5 fruit fly cellular contexts compared by ENCODE assay signal in genomic region chr2L:10276846-10277245, dm6.
TF ChIP-seq lines count a peak whose summit lies in the region.

No protein-coding gene starts in this region.

- no peak for TF ChIP-seq CTCF in whole organism, embryonic (GFP tag; optimal IDR thresholded peaks at IDR 0.05; lab: Kevin White, UChicago)

TF ChIP-seq in whole organism, adult, 20 proteins besides CTCF, POLR2A, EP300 and RAD21:
- no peak for TF ChIP-seq Clk (GFP tag; optimal IDR thresholded peaks at IDR 0.05; lab: Kevin White, UChicago)
- TF ChIP-seq CG12768 (GFP tag; optimal IDR thresholded peaks at IDR 0.05; lab: Kevin White, UChicago), result peak; percentile 32
- peak; percentile 30 for TF ChIP-seq CG11617 (GFP tag; optimal IDR thresholded peaks at IDR 0.05; lab: Kevin White, UChicago)
- TF ChIP-seq Mnt (GFP tag; optimal IDR thresholded peaks at IDR 0.05; lab: Kevin White, UChicago), result peak; percentile 51
- TF ChIP-seq CG14711 (tag; optimal IDR thresholded peaks at IDR 0.05; lab: Kevin White, UChicago), result no peak
- no peak for TF ChIP-seq Hr96 (GFP tag; optimal IDR thresholded peaks at IDR 0.05; lab: Kevin White, UChicago)
- TF ChIP-seq cic (GFP tag; optimal IDR thresholded peaks at IDR 0.05; lab: Kevin White, UChicago), result no peak
- TF ChIP-seq kay (GFP tag; lab: Kevin White, UChicago; ENCODE audit: borderline replicate concordance), result peak; percentile 70
- no peak for TF ChIP-seq CG5204 (GFP tag; optimal IDR thresholded peaks at IDR 0.05; lab: Kevin White, UChicago)
- peak; percentile 21 for TF ChIP-seq tj (GFP tag; optimal IDR thresholded peaks at IDR 0.05; lab: Kevin White, UChicago)
- TF ChIP-seq CG1620 (GFP tag; optimal IDR thresholded peaks at IDR 0.05; lab: Kevin White, UChicago), result no peak
- TF ChIP-seq CG7101 (tag; optimal IDR thresholded peaks at IDR 0.05; lab: Kevin White, UChicago), result no peak
- no peak for TF ChIP-seq cnc (optimal IDR thresholded peaks at IDR 0.05; lab: Kevin White, UChicago)
- no peak for TF ChIP-seq ovo (GFP tag; optimal IDR thresholded peaks at IDR 0.05; lab: Kevin White, UChicago)
TF ChIP-seq in whole organism, adult: peak in this region for 5.

TF ChIP-seq in whole organism, embryonic, 481 proteins besides CTCF, POLR2A, EP300 and RAD21 (continues in another document):
- TF ChIP-seq CG15479 (GFP tag; optimal IDR thresholded peaks at IDR 0.05; lab: Kevin White, UChicago) (no peak), nom (GFP tag; optimal IDR thresholded peaks at IDR 0.05; lab: Kevin White, UChicago) (no peak), odd (GFP tag; optimal IDR thresholded peaks at IDR 0.05; lab: Kevin White, UChicago) (no peak), shn (GFP tag; optimal IDR thresholded peaks at IDR 0.05; lab: Kevin White, UChicago) (peak; percentile 10), CG12942 (GFP tag; optimal IDR thresholded peaks at IDR 0.05; lab: Kevin White, UChicago) (no peak), nau (GFP tag; optimal IDR thresholded peaks at IDR 0.05; lab: Kevin White, UChicago) (no peak), CG3065 (GFP tag; optimal IDR thresholded peaks at IDR 0.05; lab: Kevin White, UChicago) (no peak), ab (GFP tag; optimal IDR thresholded peaks at IDR 0.05; lab: Kevin White, UChicago) (no peak), mam (GFP tag; optimal IDR thresholded peaks at IDR 0.05; lab: Kevin White, UChicago) (no peak), Doc3 (GFP tag; IDR thresholded peaks at IDR 0.05; lab: Robert Waterston, UW; ENCODE audit: partially characterized antibody) (no peak), Xrp1 (GFP tag; IDR thresholded peaks at IDR 0.05; lab: Robert Waterston, UW) (peak; percentile 14; the same call in 1 of the 2 replicates), kah (GFP tag; optimal IDR thresholded peaks at IDR 0.05; lab: Kevin White, UChicago) (no peak), tna (GFP tag; IDR thresholded peaks at IDR 0.05; lab: Robert Waterston, UW; ENCODE audit: partially characterized antibody) (no peak), fd96Cb (tag; optimal IDR thresholded peaks at IDR 0.05; lab: Kevin White, UChicago) (no peak), CG14965 (GFP tag; optimal IDR thresholded peaks at IDR 0.05; lab: Kevin White, UChicago; ENCODE audit: borderline replicate concordance) (no peak), ash1 (GFP tag; optimal IDR thresholded peaks at IDR 0.05; lab: Kevin White, UChicago) (no peak), Mes4 (GFP tag; optimal IDR thresholded peaks at IDR 0.05; lab: Kevin White, UChicago) (peak; percentile 1), ranshi (GFP tag; IDR thresholded peaks at IDR 0.05; lab: Robert Waterston, UW) (no peak), CG31224 (GFP tag; IDR thresholded peaks at IDR 0.05; lab: Robert Waterston, UW) (no peak), CG33557 (GFP tag; optimal IDR thresholded peaks at IDR 0.05; lab: Kevin White, UChicago) (no peak)

TF ChIP-seq in whole organism, prepupa, 60 proteins besides CTCF, POLR2A, EP300 and RAD21 (continues in another document):
- peak; percentile 51 for TF ChIP-seq vri (GFP tag; optimal IDR thresholded peaks at IDR 0.05; lab: Kevin White, UChicago)
- peak; percentile 22 for TF ChIP-seq CG8632 (GFP tag; optimal IDR thresholded peaks at IDR 0.05; lab: Kevin White, UChicago)
- peak; percentile 84 for TF ChIP-seq Eip78C (GFP tag; lab: Kevin White, UChicago)
- TF ChIP-seq CG3919 (GFP tag; optimal IDR thresholded peaks at IDR 0.05; lab: Kevin White, UChicago), result no peak
- TF ChIP-seq achi (GFP tag; optimal IDR thresholded peaks at IDR 0.05; lab: Kevin White, UChicago), result peak; percentile 58
- peak; percentile 66 for TF ChIP-seq Eip75B (GFP tag; optimal IDR thresholded peaks at IDR 0.05; lab: Kevin White, UChicago)
- TF ChIP-seq acj6 (GFP tag; optimal IDR thresholded peaks at IDR 0.05; lab: Kevin White, UChicago), result peak; percentile 31
- peak; percentile 6 for TF ChIP-seq fd59A (GFP tag; optimal IDR thresholded peaks at IDR 0.05; lab: Kevin White, UChicago)
- peak; percentile 74 for TF ChIP-seq esn (GFP tag; optimal IDR thresholded peaks at IDR 0.05; lab: Kevin White, UChicago)
- no peak for TF ChIP-seq CG6808 (GFP tag; optimal IDR thresholded peaks at IDR 0.05; lab: Kevin White, UChicago)
- TF ChIP-seq Ets21C (GFP tag; optimal IDR thresholded peaks at IDR 0.05; lab: Kevin White, UChicago), result peak; percentile 21
- peak; percentile 59 for TF ChIP-seq lz (GFP tag; optimal IDR thresholded peaks at IDR 0.05; lab: Kevin White, UChicago)
- no peak for TF ChIP-seq spab (GFP tag; optimal IDR thresholded peaks at IDR 0.05; lab: Kevin White, UChicago)
- peak; percentile 27 for TF ChIP-seq CG6792 (GFP tag; optimal IDR thresholded peaks at IDR 0.05; lab: Kevin White, UChicago)
- TF ChIP-seq CG11902 (GFP tag; optimal IDR thresholded peaks at IDR 0.05; lab: Kevin White, UChicago), result peak; percentile 3
- TF ChIP-seq cyc (GFP tag; optimal IDR thresholded peaks at IDR 0.05; lab: Kevin White, UChicago), result peak; percentile 56
- no peak for TF ChIP-seq CG7368 (GFP tag; optimal IDR thresholded peaks at IDR 0.05; lab: Kevin White, UChicago)
- peak; percentile 8 for TF ChIP-seq CG10669 (GFP tag; optimal IDR thresholded peaks at IDR 0.05; lab: Kevin White, UChicago)
- TF ChIP-seq CG34406 (GFP tag; optimal IDR thresholded peaks at IDR 0.05; lab: Kevin White, UChicago), result peak; percentile 29
- no peak for TF ChIP-seq salr (GFP tag; optimal IDR thresholded peaks at IDR 0.05; lab: Kevin White, UChicago)
- peak; percentile 85 for TF ChIP-seq Sox14 (GFP tag; optimal IDR thresholded peaks at IDR 0.05; lab: Kevin White, UChicago)

TF ChIP-seq in whole organism, pupa, 21 proteins besides CTCF, POLR2A, EP300 and RAD21:
- TF ChIP-seq Pif1B (GFP tag; optimal IDR thresholded peaks at IDR 0.05; lab: Kevin White, UChicago) (peak; percentile 46), CG12605 (GFP tag; IDR thresholded peaks at IDR 0.05; lab: Robert Waterston, UW) (peak; percentile 19; the same call in 1 of the 2 replicates), CG4496 (GFP tag; IDR thresholded peaks at IDR 0.05; lab: Robert Waterston, UW) (peak; percentile 74), CG32121 (GFP tag; IDR thresholded peaks at IDR 0.05; lab: Robert Waterston, UW) (peak; percentile 27), rn (GFP tag; IDR thresholded peaks at IDR 0.05; lab: Robert Waterston, UW) (peak; percentile 47; the same call in 1 of the 2 replicates), CG8301 (tag; optimal IDR thresholded peaks at IDR 0.05; lab: Kevin White, UChicago) (no peak), Pif1A (GFP tag; optimal IDR thresholded peaks at IDR 0.05; lab: Kevin White, UChicago) (peak; percentile 74), gl (tag; optimal IDR thresholded peaks at IDR 0.05; lab: Kevin White, UChicago) (peak; percentile 5), CG17806 (tag; optimal IDR thresholded peaks at IDR 0.05; lab: Kevin White, UChicago) (peak; percentile 32), fd96Ca (GFP tag; IDR thresholded peaks at IDR 0.05; lab: Robert Waterston, UW) (no peak)
TF ChIP-seq in whole organism, pupa: peak in this region for 8.

TF ChIP-seq in whole organism, wandering third instar larva, 38 proteins besides CTCF, POLR2A, EP300 and RAD21:
- TF ChIP-seq foxo (GFP tag; optimal IDR thresholded peaks at IDR 0.05; lab: Kevin White, UChicago) (peak; percentile 14 to 54), Jra (GFP tag; optimal IDR thresholded peaks at IDR 0.05; lab: Kevin White, UChicago) (peak; percentile 40), Sp1 (GFP tag; optimal IDR thresholded peaks at IDR 0.05; lab: Kevin White, UChicago) (no peak), OdsH (GFP tag; optimal IDR thresholded peaks at IDR 0.05; lab: Kevin White, UChicago) (peak; percentile 60), Hnf4 (GFP tag; optimal IDR thresholded peaks at IDR 0.05; lab: Kevin White, UChicago) (peak; percentile 58), ey (GFP tag; optimal IDR thresholded peaks at IDR 0.05; lab: Kevin White, UChicago) (peak; percentile 66), dsf (GFP tag; optimal IDR thresholded peaks at IDR 0.05; lab: Kevin White, UChicago; ENCODE audit: borderline replicate concordance) (no peak), tai (GFP tag; optimal IDR thresholded peaks at IDR 0.05; lab: Kevin White, UChicago) (peak; percentile 52), Rel (GFP tag; optimal IDR thresholded peaks at IDR 0.05; lab: Kevin White, UChicago) (no peak), Rel (tag; optimal IDR thresholded peaks at IDR 0.05; lab: Kevin White, UChicago) (no peak), CG32264 (GFP tag; optimal IDR thresholded peaks at IDR 0.05; lab: Kevin White, UChicago) (no peak), N (GFP tag; optimal IDR thresholded peaks at IDR 0.05; lab: Kevin White, UChicago) (peak; percentile 9), psq (GFP tag; optimal IDR thresholded peaks at IDR 0.05; lab: Kevin White, UChicago) (peak; percentile 33)
